8 worm cellular contexts compared by ENCODE assay signal in genomic region chrIII:2401126-2402123, ce11.
TF ChIP-seq lines count a peak whose summit lies in the region.

Gene cic-1 (minus strand): TSS chrIII:2401221.
Gene strm-1 (plus strand): TSS chrIII:2402070.

TF ChIP-seq in whole organism, L1 larva, 84 proteins besides CTCF, POLR2A, EP300 and RAD21 (continues in another document):
- TF ChIP-seq nhr-28 (tag; optimal IDR thresholded peaks at IDR 0.05; lab: Kevin White, UChicago) = no peak
- no peak for TF ChIP-seq ztf-11 (tag; optimal IDR thresholded peaks at IDR 0.05; lab: Kevin White, UChicago)
- peak; percentile 70 for TF ChIP-seq mab-9 (GFP tag; IDR thresholded peaks at IDR 0.05; lab: Robert Waterston, UW)
- no peak for TF ChIP-seq pag-3 (tag; optimal IDR thresholded peaks at IDR 0.05; lab: Kevin White, UChicago; ENCODE audit: borderline replicate concordance, insufficient read depth)
- TF ChIP-seq ceh-63 (GFP tag; optimal IDR thresholded peaks at IDR 0.05; lab: Kevin White, UChicago) = no peak
- no peak for TF ChIP-seq ztf-4 (tag; optimal IDR thresholded peaks at IDR 0.05; lab: Kevin White, UChicago)
- TF ChIP-seq aly-2 (tag; optimal IDR thresholded peaks at IDR 0.05; lab: Kevin White, UChicago) = peak; percentile 2
- TF ChIP-seq hlh-4 (tag; optimal IDR thresholded peaks at IDR 0.05; lab: Kevin White, UChicago) = no peak
- peak; percentile 34 to 66 (median 42) for TF ChIP-seq ceh-82 (tag; optimal IDR thresholded peaks at IDR 0.05; lab: Kevin White, UChicago)
- no peak for TF ChIP-seq Y116A8C.19 (tag; optimal IDR thresholded peaks at IDR 0.05; lab: Kevin White, UChicago; ENCODE audit: borderline replicate concordance)
- TF ChIP-seq nhr-237 (tag; optimal IDR thresholded peaks at IDR 0.05; lab: Kevin White, UChicago) = no peak

TF ChIP-seq in whole organism, L2 larva, 48 proteins besides CTCF, POLR2A, EP300 and RAD21 (continues in another document):
- TF ChIP-seq snpc-4 (tag; optimal IDR thresholded peaks at IDR 0.05; lab: Kevin White, UChicago) = no peak
- TF ChIP-seq nhr-25 (tag; optimal IDR thresholded peaks at IDR 0.05; lab: Kevin White, UChicago) = peak; percentile 10
- no peak for TF ChIP-seq peb-1 (tag; optimal IDR thresholded peaks at IDR 0.05; lab: Kevin White, UChicago)
- TF ChIP-seq nhr-12 (tag; optimal IDR thresholded peaks at IDR 0.05; lab: Kevin White, UChicago) = no peak
- TF ChIP-seq crh-2 (tag; optimal IDR thresholded peaks at IDR 0.05; lab: Kevin White, UChicago) = peak; percentile 59
- peak; percentile 14 for TF ChIP-seq nhr-129 (tag; optimal IDR thresholded peaks at IDR 0.05; lab: Kevin White, UChicago)
- TF ChIP-seq egl-27 (tag; optimal IDR thresholded peaks at IDR 0.05; lab: Kevin White, UChicago) = no peak
- peak; percentile 10 for TF ChIP-seq nhr-6 (tag; optimal IDR thresholded peaks at IDR 0.05; lab: Kevin White, UChicago)
- TF ChIP-seq ceh-82 (tag; optimal IDR thresholded peaks at IDR 0.05; lab: Kevin White, UChicago) = no peak
- no peak for TF ChIP-seq mdl-1 (tag; optimal IDR thresholded peaks at IDR 0.05; lab: Kevin White, UChicago)
- no peak for TF ChIP-seq Y55F3AM.14 (GFP tag; optimal IDR thresholded peaks at IDR 0.05; lab: Kevin White, UChicago)
- TF ChIP-seq lsy-2 (tag; optimal IDR thresholded peaks at IDR 0.05; lab: Kevin White, UChicago) = peak; percentile 48 to 86

TF ChIP-seq in whole organism, L3 larva, 47 proteins besides CTCF, POLR2A, EP300 and RAD21 (continues in another document):
- TF ChIP-seq aly-2 (tag; optimal IDR thresholded peaks at IDR 0.05; lab: Kevin White, UChicago) = no peak
- no peak for TF ChIP-seq fos-1 (tag; optimal IDR thresholded peaks at IDR 0.05; lab: Kevin White, UChicago)
- TF ChIP-seq mml-1 (tag; optimal IDR thresholded peaks at IDR 0.05; lab: Kevin White, UChicago) = no peak
- TF ChIP-seq nfya-1 (tag; optimal IDR thresholded peaks at IDR 0.05; lab: Kevin White, UChicago; ENCODE audit: insufficient read depth) = peak; percentile 50
- no peak for TF ChIP-seq nhr-23 (tag; optimal IDR thresholded peaks at IDR 0.05; lab: Kevin White, UChicago)
- TF ChIP-seq elt-3 (tag; optimal IDR thresholded peaks at IDR 0.05; lab: Kevin White, UChicago) = no peak
- peak; percentile 68 for TF ChIP-seq ceh-28 (tag; optimal IDR thresholded peaks at IDR 0.05; lab: Kevin White, UChicago)
- no peak for TF ChIP-seq daf-12 (tag; optimal IDR thresholded peaks at IDR 0.05; lab: Kevin White, UChicago)
- no peak for TF ChIP-seq nhr-11 (tag; optimal IDR thresholded peaks at IDR 0.05; lab: Kevin White, UChicago)
- TF ChIP-seq egl-27 (tag; optimal IDR thresholded peaks at IDR 0.05; lab: Kevin White, UChicago) = no peak
- no peak for TF ChIP-seq ztf-4 (tag; optimal IDR thresholded peaks at IDR 0.05; lab: Kevin White, UChicago)
- peak; percentile 69 for TF ChIP-seq lin-15B (tag; optimal IDR thresholded peaks at IDR 0.05; lab: Kevin White, UChicago)

TF ChIP-seq in whole organism, L4 larva, 104 proteins besides CTCF, POLR2A, EP300 and RAD21 (continues in another document):
- TF ChIP-seq F26F4.8 (GFP tag; conservative IDR thresholded peaks at IDR 0.05; lab: Robert Waterston, UW) (no peak), ceh-32 (tag; optimal IDR thresholded peaks at IDR 0.05; lab: Kevin White, UChicago; ENCODE audit: poor library complexity) (no peak), nhr-102 (tag; optimal IDR thresholded peaks at IDR 0.05; lab: Kevin White, UChicago) (no peak), daf-19 (GFP tag; conservative IDR thresholded peaks at IDR 0.05; lab: Robert Waterston, UW) (no peak), nhr-6 (tag; optimal IDR thresholded peaks at IDR 0.05; lab: Kevin White, UChicago) (no peak), ceh-44 (GFP tag; IDR thresholded peaks at IDR 0.05; lab: Robert Waterston, UW) (no peak), mxl-2 (GFP tag; conservative IDR thresholded peaks at IDR 0.05; lab: Robert Waterston, UW) (no peak), mxl-3 (GFP tag; optimal IDR thresholded peaks at IDR 0.05; lab: Kevin White, UChicago) (no peak), F37D6.2 (tag; optimal IDR thresholded peaks at IDR 0.05; lab: Kevin White, UChicago) (no peak), zfp-2 (tag; optimal IDR thresholded peaks at IDR 0.05; lab: Kevin White, UChicago) (no peak), skn-1 (tag; optimal IDR thresholded peaks at IDR 0.05; lab: Kevin White, UChicago) (no peak), jun-1 (tag; optimal IDR thresholded peaks at IDR 0.05; lab: Kevin White, UChicago) (no peak), daf-12 (tag; optimal IDR thresholded peaks at IDR 0.05; lab: Kevin White, UChicago) (no peak)

TF ChIP-seq in whole organism, late embryonic, 69 proteins besides CTCF, POLR2A, EP300 and RAD21:
- no peak for TF ChIP-seq K02D7.2 (tag; optimal IDR thresholded peaks at IDR 0.05; lab: Kevin White, UChicago)
- TF ChIP-seq pha-4 (tag; optimal IDR thresholded peaks at IDR 0.05; lab: Kevin White, UChicago) = no peak
- TF ChIP-seq zip-5 (tag; optimal IDR thresholded peaks at IDR 0.05; lab: Kevin White, UChicago) = no peak
- no peak for TF ChIP-seq pqm-1 (tag; optimal IDR thresholded peaks at IDR 0.05; lab: Kevin White, UChicago)
- no peak for TF ChIP-seq pax-1 (tag; optimal IDR thresholded peaks at IDR 0.05; lab: Kevin White, UChicago)
- TF ChIP-seq nfya-1 (tag; optimal IDR thresholded peaks at IDR 0.05; lab: Kevin White, UChicago) = peak; percentile 20
- TF ChIP-seq ceh-48 (tag; optimal IDR thresholded peaks at IDR 0.05; lab: Kevin White, UChicago) = peak; percentile 62
- TF ChIP-seq elt-4 (tag; optimal IDR thresholded peaks at IDR 0.05; lab: Kevin White, UChicago) = no peak
- no peak for TF ChIP-seq ceh-34 (tag; optimal IDR thresholded peaks at IDR 0.05; lab: Kevin White, UChicago)
- TF ChIP-seq unc-42 (tag; optimal IDR thresholded peaks at IDR 0.05; lab: Kevin White, UChicago) = peak; percentile 13

TF ChIP-seq in whole organism, midembryonic, 9 proteins besides CTCF, POLR2A, EP300 and RAD21:
- TF ChIP-seq med-1 (GFP tag; optimal IDR thresholded peaks at IDR 0.05; lab: Kevin White, UChicago; ENCODE audit: insufficient read depth) (no peak), T22C8.4 (GFP tag; IDR thresholded peaks at IDR 0.05; lab: Robert Waterston, UW) (peak; percentile 66), klf-2 (GFP tag; conservative IDR thresholded peaks at IDR 0.05; lab: Robert Waterston, UW) (no peak), flt-1 (GFP tag; IDR thresholded peaks at IDR 0.05; lab: Robert Waterston, UW) (no peak), tab-1 (GFP tag; IDR thresholded peaks at IDR 0.05; lab: Robert Waterston, UW) (no peak), ztf-29 (GFP tag; IDR thresholded peaks at IDR 0.05; lab: Robert Waterston, UW) (no peak)

TF ChIP-seq in whole organism, mixed stage, embryonic, 35 proteins besides CTCF, POLR2A, EP300 and RAD21 (continues in another document):
- TF ChIP-seq ceh-43 (GFP tag; optimal IDR thresholded peaks at IDR 0.05; lab: Kevin White, UChicago) (no peak), cnd-1 (tag; optimal IDR thresholded peaks at IDR 0.05; lab: Kevin White, UChicago) (no peak), lsy-2 (tag; optimal IDR thresholded peaks at IDR 0.05; lab: Kevin White, UChicago) (peak; percentile 51), elt-1 (tag; optimal IDR thresholded peaks at IDR 0.05; lab: Kevin White, UChicago; ENCODE audit: borderline replicate concordance, insufficient read depth) (no peak), bed-3 (GFP tag; optimal IDR thresholded peaks at IDR 0.05; lab: Kevin White, UChicago) (no peak), hlh-1 (tag; optimal IDR thresholded peaks at IDR 0.05; lab: Kevin White, UChicago) (no peak), tbx-8 (GFP tag; optimal IDR thresholded peaks at IDR 0.05; lab: Kevin White, UChicago) (no peak), lin-13 (tag; optimal IDR thresholded peaks at IDR 0.05; lab: Kevin White, UChicago) (peak; percentile 30), ceh-83 (GFP tag; optimal IDR thresholded peaks at IDR 0.05; lab: Kevin White, UChicago) (no peak), zip-8 (tag; optimal IDR thresholded peaks at IDR 0.05; lab: Kevin White, UChicago) (no peak), ceh-39 (tag; optimal IDR thresholded peaks at IDR 0.05; lab: Kevin White, UChicago) (no peak), nhr-76 (tag; optimal IDR thresholded peaks at IDR 0.05; lab: Kevin White, UChicago) (no peak), nhr-28 (tag; optimal IDR thresholded peaks at IDR 0.05; lab: Kevin White, UChicago) (no peak), mep-1 (tag; optimal IDR thresholded peaks at IDR 0.05; lab: Kevin White, UChicago) (no peak), blmp-1 (tag; optimal IDR thresholded peaks at IDR 0.05; lab: Kevin White, UChicago) (peak; percentile 94), mls-2 (tag; optimal IDR thresholded peaks at IDR 0.05; lab: Kevin White, UChicago) (no peak), flh-1 (GFP tag; optimal IDR thresholded peaks at IDR 0.05; lab: Kevin White, UChicago) (no peak), sptf-1 (tag; optimal IDR thresholded peaks at IDR 0.05; lab: Kevin White, UChicago) (no peak), mab-5 (tag; optimal IDR thresholded peaks at IDR 0.05; lab: Kevin White, UChicago) (peak; percentile 11)

TF ChIP-seq in whole organism, young adult, 124 proteins besides CTCF, POLR2A, EP300 and RAD21:
- TF ChIP-seq dpl-1 (GFP tag; optimal IDR thresholded peaks at IDR 0.05; lab: Kevin White, UChicago) (peak; percentile 52), lin-35 (GFP tag; optimal IDR thresholded peaks at IDR 0.05; lab: Kevin White, UChicago) (peak in 2 of 3 experiments; percentile 5 to 72), lin-54 (GFP tag; optimal IDR thresholded peaks at IDR 0.05; lab: Kevin White, UChicago) (peak; percentile 75), F23B12.7 (tag; optimal IDR thresholded peaks at IDR 0.05; lab: Kevin White, UChicago; ENCODE audit: insufficient read depth) (peak; percentile 17), egl-44 (GFP tag; IDR thresholded peaks at IDR 0.05; lab: Robert Waterston, UW) (no peak), lsl-1 (GFP tag; optimal IDR thresholded peaks at IDR 0.05; lab: Kevin White, UChicago) (peak; percentile 17), attf-3 (GFP tag; conservative IDR thresholded peaks at IDR 0.05; lab: Robert Waterston, UW) (peak; percentile 98), F33H1.4 (GFP tag; IDR thresholded peaks at IDR 0.05; lab: Robert Waterston, UW) (peak; percentile 35; the same call in 1 of the 2 replicates), efl-1 (GFP tag; optimal IDR thresholded peaks at IDR 0.05; lab: Kevin White, UChicago) (peak; percentile 51), mcd-1 (GFP tag; IDR thresholded peaks at IDR 0.05; lab: Robert Waterston, UW) (0 out of 2 replicates have a peak, but pooled peaks have one; percentile 17), attf-5 (GFP tag; optimal IDR thresholded peaks at IDR 0.05; lab: Kevin White, UChicago) (peak; percentile 33), hlh-26 (GFP tag; conservative IDR thresholded peaks at IDR 0.05; lab: Robert Waterston, UW) (no peak), madf-10 (tag; optimal IDR thresholded peaks at IDR 0.05; lab: Kevin White, UChicago) (no peak)
